Fruit fly (Drosophila melanogaster) S2 (cell line): ENCODE results near the gene lqfR.

Experiments used
- CG8478 ChIP-seq: fragments of >200 bp; optimal IDR thresholded peaks from 2 replicates; lab custom pipeline; 2018
- CTCF ChIP-seq, 2 experiments: fragments of >200 bp; optimal IDR thresholded peaks; 2 replicates each; lab custom pipeline; 2018

Gene lqfR

dm6 chr3R:22390109-22390508, 21.0 kb upstream of the lqfR start:
- TF ChIP-seq CTCF (optimal IDR thresholded peaks at IDR 0.05; lab: Kevin White, UChicago) (no peak), CG8478 (lab: Kevin White, UChicago) (no peak)

- TF ChIP-seq CTCF (optimal IDR thresholded peaks at IDR 0.05; lab: Kevin White, UChicago) (no peak), CG8478 (lab: Kevin White, UChicago) (no peak)
Measured at dm6 chr3R:22394004-22394403, 17.1 kb upstream of the lqfR start, which contains the start of gene CG13857. TSS of gene CG13857 (minus strand) at chr3R:22394104.

dm6 chr3R:22395409-22396178, 15.5 kb upstream of the lqfR start:
- TF ChIP-seq CG8478 (lab: Kevin White, UChicago) (no peak), CTCF (optimal IDR thresholded peaks at IDR 0.05; lab: Kevin White, UChicago) (no peak)

dm6 chr3R:22396238-22396772, 14.8 kb upstream of the lqfR start:
- TF ChIP-seq CTCF (optimal IDR thresholded peaks at IDR 0.05; lab: Kevin White, UChicago) (no peak), CG8478 (lab: Kevin White, UChicago) (no peak)

- TF ChIP-seq CG8478 (lab: Kevin White, UChicago) (no peak), CTCF (optimal IDR thresholded peaks at IDR 0.05; lab: Kevin White, UChicago) (no peak)
Measured at dm6 chr3R:22397068-22397700, 13.9 kb upstream of the lqfR start.

dm6 chr3R:22400246-22400645, 10.9 kb upstream of the lqfR start:
- TF ChIP-seq CG8478 (lab: Kevin White, UChicago) (no peak), CTCF (optimal IDR thresholded peaks at IDR 0.05; lab: Kevin White, UChicago) (no peak)

- TF ChIP-seq CG8478 (lab: Kevin White, UChicago) (no peak), CTCF (optimal IDR thresholded peaks at IDR 0.05; lab: Kevin White, UChicago) (no peak)
Measured at dm6 chr3R:22402355-22402754, 8.7 kb upstream of the lqfR start, which contains the start of gene CG13856. TSS of gene CG13856 (plus strand) at chr3R:22402655.

dm6 chr3R:22405639-22406038, 5.5 kb upstream of the lqfR start, which contains the start of gene CG13855:
TSS of gene CG13855 (plus strand) at chr3R:22405939.
- TF ChIP-seq CTCF (optimal IDR thresholded peaks at IDR 0.05; lab: Kevin White, UChicago) (no peak), CG8478 (lab: Kevin White, UChicago) (no peak)

- no peak for TF ChIP-seq CTCF (optimal IDR thresholded peaks at IDR 0.05; lab: Kevin White, UChicago)
- no peak for TF ChIP-seq CG8478 (lab: Kevin White, UChicago)
Measured at dm6 chr3R:22411879-22412587, 932 bp downstream of the lqfR start.

dm6 chr3R:22420911-22421310, 9.8 kb downstream of the lqfR start, which contains the start of the genes Nop56 and mats:
TSS of gene Nop56 (minus strand) at chr3R:22421068.
TSS of gene mats (plus strand) at chr3R:22421161.
- no peak for TF ChIP-seq CG8478 (lab: Kevin White, UChicago)
- TF ChIP-seq CTCF (optimal IDR thresholded peaks at IDR 0.05; lab: Kevin White, UChicago): peak in 1 of 2 experiments; percentile 24

- TF ChIP-seq CTCF (optimal IDR thresholded peaks at IDR 0.05; lab: Kevin White, UChicago) (no peak), CG8478 (lab: Kevin White, UChicago) (no peak)
Measured at dm6 chr3R:22421618-22422017, 10.5 kb downstream of the lqfR start.

dm6 chr3R:22423996-22424395, 12.9 kb downstream of the lqfR start:
- no peak for TF ChIP-seq CG8478 (lab: Kevin White, UChicago)
- no peak for TF ChIP-seq CTCF (optimal IDR thresholded peaks at IDR 0.05; lab: Kevin White, UChicago)

- TF ChIP-seq CG8478 (lab: Kevin White, UChicago) (no peak), CTCF (optimal IDR thresholded peaks at IDR 0.05; lab: Kevin White, UChicago) (no peak)
Measured at dm6 chr3R:22424602-22425190, 13.6 kb downstream of the lqfR start, which contains the start of gene pinta. TSS of gene pinta (minus strand) at chr3R:22424929.
